Fruit fly (Drosophila melanogaster): ENCODE measurements around the gene CG17075.

The CG17075 gene

DNA sequence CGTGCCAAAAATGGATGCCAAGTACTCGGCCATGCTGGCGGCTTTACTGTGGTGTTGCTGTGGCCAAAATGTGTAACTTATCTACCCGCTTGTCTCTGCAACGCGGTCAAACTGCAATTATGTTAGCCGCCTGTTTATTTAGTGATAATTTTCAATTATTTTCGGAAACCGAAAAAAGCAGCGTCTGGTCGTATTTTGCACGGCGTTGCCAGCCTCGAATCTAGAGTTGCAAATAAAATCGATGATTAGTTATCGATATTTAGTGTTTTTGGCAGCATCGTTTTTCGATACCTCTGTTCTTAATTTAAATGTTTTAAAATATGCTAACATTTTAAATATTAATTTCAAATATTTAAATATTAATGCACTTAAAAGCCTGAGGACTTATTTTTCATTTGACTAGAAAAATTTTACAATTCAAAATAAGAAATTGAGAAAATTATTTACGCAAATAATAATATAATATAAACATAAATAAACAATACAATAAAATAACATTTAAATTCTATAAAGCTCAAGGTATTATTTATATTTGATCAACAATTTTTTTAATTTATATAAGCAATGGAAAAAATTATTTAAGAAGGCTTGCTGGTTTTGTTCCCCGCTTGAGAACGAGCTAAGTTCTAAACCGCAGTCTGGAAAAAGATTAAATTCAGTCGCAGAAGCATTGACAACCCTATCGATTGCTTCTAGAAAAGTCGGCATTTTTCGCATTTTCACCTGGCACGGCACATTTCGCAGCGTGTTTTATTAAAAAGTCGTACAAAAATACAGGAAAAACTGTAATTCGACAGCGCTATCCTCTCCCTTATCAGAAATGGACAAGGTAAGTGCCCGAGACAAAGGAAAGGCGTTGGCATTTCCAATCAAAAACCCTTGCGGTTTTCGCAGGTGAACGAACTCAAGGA lies 27.4 kb upstream of the CG17075 start, which contains the start of the genes U2af38 and Stip1 (continued):
- TF ChIP-seq CG10321 (GFP tag; IDR thresholded peaks at IDR 0.05), result no peak

- no peak for TF ChIP-seq tio (GFP tag; optimal IDR thresholded peaks at IDR 0.05)
- 0 out of 2 replicates have a peak, but pooled peaks have one; percentile 38 for TF ChIP-seq bbx (GFP tag; IDR thresholded peaks at IDR 0.05; ENCODE audit: partially characterized antibody)
- no peak for TF ChIP-seq CG7357 (GFP tag; IDR thresholded peaks at IDR 0.05)
- TF ChIP-seq CG17186 (GFP tag; optimal IDR thresholded peaks at IDR 0.05), result no peak
- TF ChIP-seq CG12391 (tag; optimal IDR thresholded peaks at IDR 0.05), result no peak
- no peak for TF ChIP-seq crc (GFP tag; optimal IDR thresholded peaks at IDR 0.05)
- no peak for TF ChIP-seq CG1233 (GFP tag; optimal IDR thresholded peaks at IDR 0.05)
- TF ChIP-seq gro (GFP tag; optimal IDR thresholded peaks at IDR 0.05), result no peak
- no peak for TF ChIP-seq seq (GFP tag; IDR thresholded peaks at IDR 0.05)
- no peak for TF ChIP-seq dm (GFP tag; optimal IDR thresholded peaks at IDR 0.05)
- TF ChIP-seq gsb-n (tag; optimal IDR thresholded peaks at IDR 0.05), result no peak
- TF ChIP-seq Nf-YC (tag; optimal IDR thresholded peaks at IDR 0.05), result no peak
- no peak for TF ChIP-seq CG10274 (GFP tag; optimal IDR thresholded peaks at IDR 0.05)
- TF ChIP-seq vfl (GFP tag; optimal IDR thresholded peaks at IDR 0.05), result no peak
- TF ChIP-seq CG2875 (GFP tag; optimal IDR thresholded peaks at IDR 0.05), result no peak
- TF ChIP-seq CG7556 (GFP tag; optimal IDR thresholded peaks at IDR 0.05), result no peak
- no peak for TF ChIP-seq unc-4 (GFP tag; IDR thresholded peaks at IDR 0.05; ENCODE audit: partially characterized antibody)
- TF ChIP-seq CrebB (tag; optimal IDR thresholded peaks at IDR 0.05), result no peak
- TF ChIP-seq CG10959 (GFP tag; IDR thresholded peaks at IDR 0.05), result no peak
- no peak for TF ChIP-seq CG1832 (GFP tag; optimal IDR thresholded peaks at IDR 0.05)
- no peak for TF ChIP-seq CG11093 (GFP tag; IDR thresholded peaks at IDR 0.05)
- TF ChIP-seq CG9797 (GFP tag; optimal IDR thresholded peaks at IDR 0.05), result peak; percentile 62
- peak; percentile 65; the same call in 1 of the 3 replicates for TF ChIP-seq CG34422 (GFP tag; IDR thresholded peaks at IDR 0.05)
- no peak for TF ChIP-seq HmgD (GFP tag; optimal IDR thresholded peaks at IDR 0.05)
- no peak for TF ChIP-seq CG16863 (GFP tag; optimal IDR thresholded peaks at IDR 0.05)
- no peak for TF ChIP-seq nom (GFP tag; optimal IDR thresholded peaks at IDR 0.05)
- TF ChIP-seq CG10565 (GFP tag; optimal IDR thresholded peaks at IDR 0.05), result no peak
- TF ChIP-seq Asciz (GFP tag; optimal IDR thresholded peaks at IDR 0.05), result no peak
- TF ChIP-seq CG6254 (GFP tag; optimal IDR thresholded peaks at IDR 0.05), result no peak
- no peak for TF ChIP-seq CG4328 (GFP tag; optimal IDR thresholded peaks at IDR 0.05)
- no peak for TF ChIP-seq CG6175 (GFP tag; IDR thresholded peaks at IDR 0.05)
- TF ChIP-seq fd102C (GFP tag; optimal IDR thresholded peaks at IDR 0.05), result no peak
- no peak for TF ChIP-seq CG13123 (GFP tag; optimal IDR thresholded peaks at IDR 0.05)
- no peak for TF ChIP-seq Blimp-1 (GFP tag; optimal IDR thresholded peaks at IDR 0.05)
- no peak for TF ChIP-seq btn (GFP tag; optimal IDR thresholded peaks at IDR 0.05)
- peak; percentile 76 for TF ChIP-seq gfzf (GFP tag; optimal IDR thresholded peaks at IDR 0.05)
- TF ChIP-seq tup (GFP tag; optimal IDR thresholded peaks at IDR 0.05), result no peak
- peak; percentile 91 for TF ChIP-seq E2f2 (GFP tag; IDR thresholded peaks at IDR 0.05)
- TF ChIP-seq ind (GFP tag; optimal IDR thresholded peaks at IDR 0.05), result no peak
- TF ChIP-seq Sry-δ (GFP tag; optimal IDR thresholded peaks at IDR 0.05), result peak; percentile 7
- peak; percentile 90 for TF ChIP-seq Dp (GFP tag; optimal IDR thresholded peaks at IDR 0.05)
- no peak for TF ChIP-seq ap (GFP tag; IDR thresholded peaks at IDR 0.05)
- no peak for TF ChIP-seq ci (GFP tag; IDR thresholded peaks at IDR 0.05)
- no peak for TF ChIP-seq B-H1 (GFP tag; IDR thresholded peaks at IDR 0.05)
- no peak for TF ChIP-seq abd-A (tag; optimal IDR thresholded peaks at IDR 0.05)
- peak; percentile 75 for TF ChIP-seq MBD-R2 (GFP tag; IDR thresholded peaks at IDR 0.05)
Measured at dm6 chr2L:292301-292700, 25.0 kb upstream of the CG17075 start, which contains the start of gene CG11562. Gene CG11562, plus strand, starts transcription at chr2L:292419.
